Fruit fly (Drosophila melanogaster) whole organism, wandering third instar larva: Measurements from ENCODE around the gene Kua.

Experiments used
- Abd-B ChIP-seq: fragments of >200 bp; optimal IDR thresholded peaks from 2 replicates; lab custom pipeline; 2017; ENCODE audit warnings: missing biosample characterization, missing genetic modification characterization
- CG32264 ChIP-seq: fragments of 200-800 bp; sonication (Bioruptor generic); optimal IDR thresholded peaks from 2 replicates; lab custom pipeline; 2016; ENCODE audit warnings: missing biosample characterization, missing genetic modification characterization
- CrebA ChIP-seq: fragments of 200-800 bp; sonication (Bioruptor generic); optimal IDR thresholded peaks from 2 replicates; lab custom pipeline; 2016; ENCODE audit warnings: missing biosample characterization, mild to moderate bottlenecking, missing genetic modification characterization, borderline replicate concordance
- Dfd ChIP-seq: fragments of >200 bp; optimal IDR thresholded peaks from 2 replicates; lab custom pipeline; 2017; ENCODE audit warnings: missing biosample characterization, missing genetic modification characterization
- Dif ChIP-seq: fragments of 200-275, 200-300 bp; sonication (Bioruptor generic); optimal IDR thresholded peaks from 2 replicates; lab custom pipeline; 2018; ENCODE audit warnings: missing biosample characterization, missing genetic modification characterization; ENCODE audit not compliant: partially characterized antibody
- HLH106 ChIP-seq: fragments of 200-800 bp; optimal IDR thresholded peaks from 3 replicates; lab custom pipeline; 2019; ENCODE audit warnings: missing biosample characterization, mild to moderate bottlenecking, missing genetic modification characterization, moderate library complexity
- Hnf4 ChIP-seq: fragments of 200-800 bp; sonication (Bioruptor generic); optimal IDR thresholded peaks from 2 replicates; lab custom pipeline; 2016; ENCODE audit warnings: missing biosample characterization, mild to moderate bottlenecking, missing genetic modification characterization
- Hr78 ChIP-seq: fragments of >200 bp; optimal IDR thresholded peaks from 2 replicates; lab custom pipeline; 2017; ENCODE audit warnings: missing biosample characterization, missing genetic modification characterization
- Hr83 ChIP-seq: fragments of 200-300 bp; sonication (Bioruptor generic); optimal IDR thresholded peaks from 2 replicates; lab custom pipeline; 2016; ENCODE audit warnings: missing biosample characterization, mild to moderate bottlenecking, missing genetic modification characterization, moderate library complexity; ENCODE audit not compliant: poor library complexity, severe bottlenecking
- Jra ChIP-seq: sonication (Bioruptor generic); optimal IDR thresholded peaks from 2 replicates; lab custom pipeline; 2016; ENCODE audit warnings: missing biosample characterization, missing genetic modification characterization
- Mio ChIP-seq: sonication (Bioruptor generic); optimal IDR thresholded peaks from 2 replicates; lab custom pipeline; 2016; ENCODE audit warnings: missing biosample characterization, missing genetic modification characterization
- Myc ChIP-seq: fragments of >200 bp; optimal IDR thresholded peaks from 2 replicates; lab custom pipeline; 2017
- OdsH ChIP-seq: fragments of 200-800 bp; sonication (Bioruptor generic); optimal IDR thresholded peaks from 2 replicates; lab custom pipeline; 2016; ENCODE audit warnings: missing biosample characterization, mild to moderate bottlenecking, missing genetic modification characterization
- Rel ChIP-seq, 2 experiments: fragments of 200-800 bp; sonication (Bioruptor generic) in 1 of 2; optimal IDR thresholded peaks; 2 replicates in 1 of 2; 3 replicates in 1 of 2; lab custom pipeline; 2016 to 2019; ENCODE audit warnings: mild to moderate bottlenecking in 2 of 2, missing biosample characterization in 2 of 2, missing genetic modification characterization in 2 of 2, moderate library complexity in 1 of 2
- Sp1 ChIP-seq: fragments of 200-800 bp; sonication (Bioruptor generic); optimal IDR thresholded peaks from 3 replicates; lab custom pipeline; 2019; ENCODE audit warnings: missing biosample characterization, mild to moderate bottlenecking, missing genetic modification characterization, moderate library complexity
- Vsx2 ChIP-seq: fragments of 200-300, 225-300 bp; sonication (Bioruptor generic); optimal IDR thresholded peaks from 2 replicates; lab custom pipeline; 2018; ENCODE audit warnings: missing biosample characterization, missing genetic modification characterization; ENCODE audit not compliant: partially characterized antibody
- br ChIP-seq: fragments of 200-800 bp; sonication (Bioruptor generic); optimal IDR thresholded peaks from 2 replicates; lab custom pipeline; 2016; ENCODE audit warnings: missing biosample characterization, missing genetic modification characterization
- brk ChIP-seq: fragments of 200-800 bp; sonication (Bioruptor generic); optimal IDR thresholded peaks from 2 replicates; lab custom pipeline; 2016; ENCODE audit warnings: missing biosample characterization, mild to moderate bottlenecking, missing genetic modification characterization
- dmrt93B ChIP-seq: fragments of 200-800 bp; sonication (Bioruptor generic); optimal IDR thresholded peaks from 2 replicates; lab custom pipeline; 2018; ENCODE audit warnings: missing biosample characterization, mild to moderate bottlenecking, missing genetic modification characterization
- dsf ChIP-seq: sonication (Bioruptor generic); optimal IDR thresholded peaks from 2 replicates; lab custom pipeline; 2016; ENCODE audit warnings: missing biosample characterization, missing genetic modification characterization, borderline replicate concordance
- ey ChIP-seq: fragments of 200-800 bp; sonication (Bioruptor generic); optimal IDR thresholded peaks from 2 replicates; lab custom pipeline; 2016; ENCODE audit warnings: missing biosample characterization, missing genetic modification characterization
- foxo ChIP-seq, 2 experiments: fragments of 200-800 bp; sonication (Bioruptor generic); optimal IDR thresholded peaks; 2 replicates in 1 of 2; 3 replicates in 1 of 2; lab custom pipeline; 2016 to 2017; ENCODE audit warnings: missing biosample characterization in 2 of 2, missing genetic modification characterization in 2 of 2
- fru ChIP-seq: fragments of 200-800 bp; sonication (Bioruptor generic); optimal IDR thresholded peaks from 3 replicates; lab custom pipeline; 2016; ENCODE audit warnings: missing biosample characterization, mild to moderate bottlenecking, missing genetic modification characterization
- h ChIP-seq: fragments of 200-800 bp; sonication (Bioruptor generic); optimal IDR thresholded peaks from 3 replicates; lab custom pipeline; 2016; ENCODE audit warnings: missing biosample characterization, mild to moderate bottlenecking, missing genetic modification characterization
- jim ChIP-seq: fragments of 175-275, 200-325 bp; sonication (Bioruptor generic); optimal IDR thresholded peaks from 2 replicates; lab custom pipeline; 2016; ENCODE audit warnings: missing biosample characterization, mild to moderate bottlenecking, missing genetic modification characterization
- lola ChIP-seq: fragments of >200 bp; optimal IDR thresholded peaks from 2 replicates; lab custom pipeline; 2017; ENCODE audit warnings: missing biosample characterization, missing genetic modification characterization
- pan ChIP-seq: fragments of >200 bp; optimal IDR thresholded peaks from 2 replicates; lab custom pipeline; 2017
- psq ChIP-seq: fragments of 200-800 bp; sonication (Bioruptor generic); optimal IDR thresholded peaks from 3 replicates; lab custom pipeline; 2017; ENCODE audit warnings: missing biosample characterization, mild to moderate bottlenecking, missing genetic modification characterization, moderate library complexity
- rgr ChIP-seq: fragments of 200-800 bp; sonication (Bioruptor generic); optimal IDR thresholded peaks from 3 replicates; lab custom pipeline; 2016; ENCODE audit warnings: missing biosample characterization, mild to moderate bottlenecking, missing genetic modification characterization
- sage ChIP-seq: fragments of 200-800 bp; sonication (Bioruptor generic); optimal IDR thresholded peaks from 2 replicates; lab custom pipeline; 2016; ENCODE audit warnings: missing biosample characterization, mild to moderate bottlenecking, missing genetic modification characterization
- sv ChIP-seq: fragments of 200-800 bp; sonication (Bioruptor generic); optimal IDR thresholded peaks from 3 replicates; lab custom pipeline; 2016; ENCODE audit warnings: missing biosample characterization, missing genetic modification characterization
- tai ChIP-seq: sonication (Bioruptor generic); optimal IDR thresholded peaks from 2 replicates; lab custom pipeline; 2016; ENCODE audit warnings: missing biosample characterization, missing genetic modification characterization
- woc ChIP-seq: sonication (Bioruptor generic); optimal IDR thresholded peaks from 2 replicates; lab custom pipeline; 2016; ENCODE audit warnings: missing biosample characterization, mild to moderate bottlenecking, missing genetic modification characterization

Gene Kua

DNA sequence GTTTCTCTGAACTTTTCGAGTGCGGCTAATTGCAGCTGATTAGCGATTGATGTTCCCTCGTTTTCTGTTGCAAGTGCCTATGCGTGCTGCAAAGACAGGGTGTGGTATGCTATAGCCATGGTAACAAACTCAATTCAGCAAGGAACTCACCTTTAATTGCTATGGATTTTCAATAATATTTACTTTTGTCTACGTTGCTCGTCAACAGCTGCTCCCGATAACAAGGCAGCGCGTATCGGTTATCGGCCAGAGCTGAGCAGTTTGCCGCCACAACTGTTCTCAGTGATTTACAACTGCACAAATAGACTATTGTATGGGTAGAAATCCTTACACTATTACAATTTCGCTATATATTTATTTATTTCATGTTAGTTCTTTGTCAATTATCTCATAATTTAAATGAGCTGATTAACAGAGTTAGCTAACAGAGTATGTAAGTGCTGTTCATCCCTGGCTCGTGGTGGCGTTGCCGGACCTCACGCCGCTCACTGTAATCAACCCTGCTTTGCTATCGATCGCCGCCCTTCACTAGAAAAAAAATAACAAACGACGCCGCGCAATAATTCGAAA is 22.1 kb upstream of the Kua start, which contains the start of the genes pr and neb (continued):
- TF ChIP-seq brk (GFP tag; lab: Kevin White, UChicago) (peak; percentile 37), CG32264 (GFP tag; lab: Kevin White, UChicago) (peak; percentile 30), tai (GFP tag; lab: Kevin White, UChicago) (no peak)
- TF ChIP-seq, all 38 proteins: peak for 20

DNA sequence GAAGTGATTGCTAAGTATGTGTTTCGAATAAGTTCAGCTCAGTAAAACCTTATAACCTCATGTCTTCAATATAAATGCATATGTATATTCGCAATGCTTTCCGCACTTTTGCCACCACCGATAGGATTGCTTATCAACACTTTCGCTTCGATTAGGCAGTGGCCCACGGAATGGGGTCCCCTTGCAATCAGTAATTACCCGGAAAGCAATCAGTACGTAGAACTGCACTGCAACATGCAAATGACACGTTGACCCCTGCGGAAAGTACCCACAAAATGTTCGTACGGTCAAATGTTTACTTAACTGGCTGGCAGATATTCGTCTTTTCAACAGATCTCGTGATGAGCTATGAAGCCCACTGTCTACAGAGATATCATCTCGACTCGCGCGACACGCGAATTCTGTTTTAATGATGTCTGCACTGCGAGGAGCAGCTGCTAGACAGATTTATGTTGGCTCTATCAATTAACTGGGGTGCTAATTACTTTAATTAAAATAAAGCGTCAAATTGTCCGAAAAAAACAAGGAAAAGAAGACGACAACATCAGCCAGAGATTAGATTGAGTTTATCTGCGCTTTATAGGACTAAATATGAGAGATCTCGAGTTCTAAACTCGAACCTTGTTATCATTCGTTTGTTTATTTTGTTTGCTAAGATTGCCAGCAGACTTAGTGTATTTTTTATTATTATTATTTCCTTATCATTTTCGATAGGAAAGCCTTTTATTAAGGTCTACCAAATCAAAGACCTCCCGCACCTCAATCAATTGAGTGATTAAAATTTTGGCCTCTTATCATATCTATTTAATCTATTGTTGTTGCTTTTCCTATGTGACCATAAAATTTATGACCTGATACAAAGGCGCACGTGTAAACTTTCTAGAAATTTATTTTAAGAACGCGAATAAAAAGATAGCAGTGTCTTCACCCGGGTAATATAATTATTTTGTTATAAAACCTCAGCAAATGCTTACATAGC is 19.7 kb upstream of the Kua start:
- TF ChIP-seq h (peak; percentile 28), CrebA (peak; percentile 57), sage (peak; percentile 44), dmrt93B (GFP tag; lab: Kevin White, UChicago) (no peak), Rel (GFP tag; optimal IDR thresholded peaks at IDR 0.05; lab: Kevin White, UChicago) (peak; percentile 9), Rel (tag; optimal IDR thresholded peaks at IDR 0.05; lab: Kevin White, UChicago) (peak; percentile 70)

DNA sequence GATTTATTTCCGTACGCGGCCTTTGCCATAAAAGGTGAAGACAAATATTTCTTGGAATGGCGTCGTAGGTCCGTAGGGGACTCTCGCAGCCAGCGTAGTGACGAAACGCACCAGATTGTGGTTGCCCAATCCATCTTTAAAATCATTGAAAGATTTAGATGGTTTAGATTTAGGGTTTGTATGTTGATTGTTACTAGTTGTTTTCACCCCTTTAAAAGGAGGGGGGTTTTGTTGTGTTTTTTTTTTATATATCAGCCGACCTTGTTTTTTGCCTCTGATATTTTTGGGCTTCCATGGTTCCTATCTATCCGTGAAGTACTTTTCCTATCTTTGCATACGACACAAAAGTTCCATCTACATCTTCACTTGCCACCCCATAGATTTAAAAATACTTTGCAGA is 18.5 kb upstream of the Kua start:
- no peak for TF ChIP-seq Mio
- TF ChIP-seq Jra (GFP tag; lab: Kevin White, UChicago): no peak
- TF ChIP-seq lola (GFP tag; lab: Kevin White, UChicago): no peak
- TF ChIP-seq brk (GFP tag; lab: Kevin White, UChicago): no peak
- TF ChIP-seq Rel (GFP tag; optimal IDR thresholded peaks at IDR 0.05; lab: Kevin White, UChicago): no peak
- TF ChIP-seq Rel (tag; optimal IDR thresholded peaks at IDR 0.05; lab: Kevin White, UChicago): peak; percentile 24
- TF ChIP-seq h: no peak
- no peak for TF ChIP-seq Dfd (GFP tag; lab: Kevin White, UChicago)
- peak; percentile 14 for TF ChIP-seq OdsH (GFP tag; lab: Kevin White, UChicago)
- TF ChIP-seq Hr78 (GFP tag; lab: Kevin White, UChicago): no peak
- no peak for TF ChIP-seq ey (GFP tag; lab: Kevin White, UChicago)
- no peak for TF ChIP-seq Dif (GFP tag; lab: Kevin White, UChicago)
- no peak for TF ChIP-seq pan
- no peak for TF ChIP-seq dsf (GFP tag; lab: Kevin White, UChicago)
- TF ChIP-seq HLH106: no peak
- TF ChIP-seq sv (GFP tag; lab: Kevin White, UChicago): no peak
- no peak for TF ChIP-seq CG32264 (GFP tag; lab: Kevin White, UChicago)
- peak; percentile 25 for TF ChIP-seq br
- no peak for TF ChIP-seq tai (GFP tag; lab: Kevin White, UChicago)
- no peak for TF ChIP-seq psq (GFP tag; lab: Kevin White, UChicago)
- TF ChIP-seq Myc: no peak
- no peak for TF ChIP-seq jim (GFP tag; lab: Kevin White, UChicago)
- TF ChIP-seq dmrt93B (GFP tag; lab: Kevin White, UChicago): no peak
- TF ChIP-seq CrebA: no peak
- no peak for TF ChIP-seq woc (GFP tag; lab: Kevin White, UChicago)
- peak in 1 of 2 experiments; percentile 38 for TF ChIP-seq foxo (GFP tag; optimal IDR thresholded peaks at IDR 0.05; lab: Kevin White, UChicago)
- TF ChIP-seq fru (GFP tag; lab: Kevin White, UChicago): peak; percentile 35
- TF ChIP-seq Hnf4 (GFP tag; lab: Kevin White, UChicago): no peak
- TF ChIP-seq rgr (GFP tag; lab: Kevin White, UChicago): peak; percentile 17
- no peak for TF ChIP-seq Vsx2 (GFP tag; lab: Kevin White, UChicago)
- no peak for TF ChIP-seq Sp1 (GFP tag; lab: Kevin White, UChicago)
- no peak for TF ChIP-seq Abd-B (GFP tag; lab: Kevin White, UChicago)

DNA sequence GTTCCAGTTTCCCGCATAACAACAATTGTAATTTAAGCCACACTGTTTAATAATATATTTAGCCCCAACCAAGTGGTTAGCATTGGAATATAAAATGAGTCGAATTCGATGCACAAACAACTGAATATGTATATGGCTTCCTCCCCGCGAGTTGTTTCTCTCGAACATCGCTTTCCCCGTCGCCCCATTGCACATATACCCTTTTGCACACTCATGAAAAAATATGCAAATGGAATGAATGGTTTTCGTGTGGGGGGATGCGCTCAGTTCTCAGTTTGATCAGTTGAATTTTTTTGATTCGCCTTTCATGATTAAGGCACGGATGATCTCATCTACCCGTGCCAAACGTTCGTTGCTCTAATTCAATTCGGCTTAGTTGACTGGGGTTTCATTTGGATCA is 16.6 kb upstream of the Kua start:
- TF ChIP-seq woc (GFP tag; lab: Kevin White, UChicago) (no peak), Hnf4 (GFP tag; lab: Kevin White, UChicago) (no peak), Mio (no peak), Hr83 (peak; percentile 8), brk (GFP tag; lab: Kevin White, UChicago) (no peak)
